Worm (Caenorhabditis elegans): ENCODE data around the gene M28.9.

- TF ChIP-seq him-1 (tag; optimal IDR thresholded peaks at IDR 0.05) (no peak), W03F9.2 (tag; optimal IDR thresholded peaks at IDR 0.05) (no peak), dao-5 (tag; optimal IDR thresholded peaks at IDR 0.05) (no peak)
Measured at ce11 chrII:10605512-10605911, 33.7 kb upstream of the M28.9 start, which contains the start of gene taf-13.
